1 fruit fly cellular context compared by ENCODE assay signal in the genomic region with DNA sequence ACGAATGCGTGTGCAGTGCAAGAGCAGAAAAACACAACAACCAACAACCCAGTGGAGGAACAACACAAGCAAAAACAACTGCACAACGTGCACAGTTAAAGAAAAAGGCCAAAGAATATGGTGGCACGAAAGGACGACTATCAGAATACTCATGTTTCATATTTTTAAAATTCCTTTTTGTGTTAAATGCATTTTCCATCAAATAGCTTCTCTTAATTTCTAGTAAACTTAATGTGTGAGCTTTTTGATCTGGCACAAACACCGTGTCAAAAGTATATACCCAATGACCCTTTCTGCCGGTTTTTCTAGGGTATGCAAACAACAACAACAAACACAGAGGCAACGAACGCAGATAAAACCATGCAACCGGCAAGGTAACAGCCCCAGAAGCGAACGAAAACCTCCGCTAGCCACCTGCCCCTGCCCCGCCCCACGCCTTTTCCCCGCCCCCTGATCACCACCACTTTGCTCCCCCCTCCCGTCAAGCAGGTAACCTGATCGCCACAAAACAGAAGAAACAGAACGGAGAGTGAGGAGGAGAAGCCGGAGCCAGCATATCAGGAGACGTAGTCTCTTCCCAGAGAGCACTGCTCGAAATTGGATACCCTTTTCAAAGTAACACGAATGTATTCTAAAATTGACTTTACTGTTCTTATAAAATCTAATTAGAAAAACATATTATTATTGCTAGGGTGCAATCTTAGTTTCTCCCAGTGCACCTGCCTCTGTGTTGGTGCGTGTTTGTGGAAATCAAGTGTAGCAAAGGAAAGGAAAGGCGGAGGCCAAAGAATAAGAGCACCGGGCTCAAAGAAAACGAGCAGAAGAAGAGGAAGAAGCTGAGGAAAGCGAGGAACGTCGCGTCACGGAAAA.
A peak's percentile ranks its signal among the peaks of the same experiment; 100 is the strongest.
TF ChIP-seq lines count a peak whose summit lies in the region.

No protein-coding gene starts in this region.

TF ChIP-seq in whole organism, embryonic, 481 proteins besides CTCF, POLR2A, EP300 and RAD21 (continued from another document and continues in another):
- TF ChIP-seq chinmo (GFP tag; IDR thresholded peaks at IDR 0.05; lab: Robert Waterston, UW; ENCODE audit: partially characterized antibody), result no peak
- peak; percentile 81 for TF ChIP-seq tx (GFP tag; optimal IDR thresholded peaks at IDR 0.05; lab: Kevin White, UChicago)
- peak; percentile 64 for TF ChIP-seq CG2199 (GFP tag; IDR thresholded peaks at IDR 0.05; lab: Robert Waterston, UW)
- 0 out of 2 replicates have a peak, but pooled peaks have one; percentile 2 for TF ChIP-seq Dref (GFP tag; IDR thresholded peaks at IDR 0.05; lab: Robert Waterston, UW)
- TF ChIP-seq schlank (tag; optimal IDR thresholded peaks at IDR 0.05; lab: Kevin White, UChicago), result no peak
- TF ChIP-seq Six4 (GFP tag; optimal IDR thresholded peaks at IDR 0.05; lab: Kevin White, UChicago), result peak; percentile 54
- peak; percentile 94 for TF ChIP-seq CG5245 (GFP tag; optimal IDR thresholded peaks at IDR 0.05; lab: Kevin White, UChicago)
- peak; percentile 72 for TF ChIP-seq CG13624 (GFP tag; optimal IDR thresholded peaks at IDR 0.05; lab: Kevin White, UChicago)
- peak; percentile 95 for TF ChIP-seq Atf-2 (GFP tag; optimal IDR thresholded peaks at IDR 0.05; lab: Kevin White, UChicago)
- peak; percentile 87 for TF ChIP-seq CG12659 (GFP tag; optimal IDR thresholded peaks at IDR 0.05; lab: Kevin White, UChicago)
- no peak for TF ChIP-seq Adf1 (GFP tag; IDR thresholded peaks at IDR 0.05; lab: Robert Waterston, UW)
- peak; percentile 52 for TF ChIP-seq Myb (GFP tag; optimal IDR thresholded peaks at IDR 0.05; lab: Kevin White, UChicago)
- peak; percentile 79 for TF ChIP-seq CG10565 (GFP tag; optimal IDR thresholded peaks at IDR 0.05; lab: Kevin White, UChicago)
- no peak for TF ChIP-seq CG2120 (GFP tag; optimal IDR thresholded peaks at IDR 0.05; lab: Kevin White, UChicago)
- no peak for TF ChIP-seq CG6854 (GFP tag; optimal IDR thresholded peaks at IDR 0.05; lab: Kevin White, UChicago)
- TF ChIP-seq CG10431 (GFP tag; optimal IDR thresholded peaks at IDR 0.05; lab: Kevin White, UChicago), result peak; percentile 81
- TF ChIP-seq CG10654 (GFP tag; optimal IDR thresholded peaks at IDR 0.05; lab: Kevin White, UChicago), result peak; percentile 59
- TF ChIP-seq CG4854 (GFP tag; optimal IDR thresholded peaks at IDR 0.05; lab: Kevin White, UChicago), result peak; percentile 67
- peak; percentile 72 for TF ChIP-seq CG43689 (GFP tag; IDR thresholded peaks at IDR 0.05; lab: Robert Waterston, UW)
- peak; percentile 86 for TF ChIP-seq CG4707 (GFP tag; optimal IDR thresholded peaks at IDR 0.05; lab: Kevin White, UChicago)
- TF ChIP-seq fd3F (GFP tag; optimal IDR thresholded peaks at IDR 0.05; lab: Kevin White, UChicago), result no peak
- peak; percentile 31 for TF ChIP-seq CG9797 (GFP tag; optimal IDR thresholded peaks at IDR 0.05; lab: Kevin White, UChicago)
- no peak for TF ChIP-seq ftz-f1 (GFP tag; optimal IDR thresholded peaks at IDR 0.05; lab: Kevin White, UChicago)
- TF ChIP-seq kay (GFP tag; optimal IDR thresholded peaks at IDR 0.05; lab: Kevin White, UChicago), result peak; percentile 49
- TF ChIP-seq CG17912 (GFP tag; optimal IDR thresholded peaks at IDR 0.05; lab: Kevin White, UChicago), result no peak
- peak; percentile 86 for TF ChIP-seq CG11504 (tag; optimal IDR thresholded peaks at IDR 0.05; lab: Kevin White, UChicago)
- TF ChIP-seq CG8290 (GFP tag; optimal IDR thresholded peaks at IDR 0.05; lab: Kevin White, UChicago), result peak; percentile 90
- TF ChIP-seq CG8290 (tag; optimal IDR thresholded peaks at IDR 0.05; lab: Kevin White, UChicago), result peak; percentile 69 to 79
- TF ChIP-seq CG6654 (GFP tag; optimal IDR thresholded peaks at IDR 0.05; lab: Kevin White, UChicago), result peak; percentile 82
- TF ChIP-seq CG11398 (GFP tag; optimal IDR thresholded peaks at IDR 0.05; lab: Kevin White, UChicago), result peak; percentile 91
- peak; percentile 59 for TF ChIP-seq sima (GFP tag; optimal IDR thresholded peaks at IDR 0.05; lab: Kevin White, UChicago)
- TF ChIP-seq Mrtf (GFP tag; IDR thresholded peaks at IDR 0.05; lab: Robert Waterston, UW), result peak; percentile 85
- peak; percentile 50 for TF ChIP-seq CG9215 (GFP tag; IDR thresholded peaks at IDR 0.05; lab: Robert Waterston, UW)
- no peak for TF ChIP-seq CG9932 (GFP tag; IDR thresholded peaks at IDR 0.05; lab: Robert Waterston, UW)
- TF ChIP-seq CG3281 (GFP tag; optimal IDR thresholded peaks at IDR 0.05; lab: Kevin White, UChicago), result no peak
- TF ChIP-seq NFAT (GFP tag; IDR thresholded peaks at IDR 0.05; lab: Robert Waterston, UW), result peak; percentile 59; the same call in 1 of the 2 replicates
- TF ChIP-seq ap (GFP tag; IDR thresholded peaks at IDR 0.05; lab: Robert Waterston, UW), result peak; percentile 93
- no peak for TF ChIP-seq Hmr (GFP tag; optimal IDR thresholded peaks at IDR 0.05; lab: Kevin White, UChicago)
- peak; percentile 90 for TF ChIP-seq lmd (GFP tag; IDR thresholded peaks at IDR 0.05; lab: Robert Waterston, UW)
- TF ChIP-seq en (GFP tag; optimal IDR thresholded peaks at IDR 0.05; lab: Kevin White, UChicago), result peak; percentile 85
- peak; percentile 85 for TF ChIP-seq Ada2b (GFP tag; IDR thresholded peaks at IDR 0.05; lab: Robert Waterston, UW)
- peak; percentile 75 for TF ChIP-seq CG12155 (GFP tag; optimal IDR thresholded peaks at IDR 0.05; lab: Kevin White, UChicago)
- TF ChIP-seq phol (tag; optimal IDR thresholded peaks at IDR 0.05; lab: Kevin White, UChicago), result peak; percentile 93
- peak; percentile 81 for TF ChIP-seq bab2 (GFP tag; optimal IDR thresholded peaks at IDR 0.05; lab: Kevin White, UChicago)
- TF ChIP-seq CG2129 (GFP tag; IDR thresholded peaks at IDR 0.05; lab: Robert Waterston, UW; ENCODE audit: partially characterized antibody), result no peak
- TF ChIP-seq CG13894 (tag; optimal IDR thresholded peaks at IDR 0.05; lab: Kevin White, UChicago), result no peak
- TF ChIP-seq CG15073 (GFP tag; optimal IDR thresholded peaks at IDR 0.05; lab: Kevin White, UChicago), result peak; percentile 69
- no peak for TF ChIP-seq emc (GFP tag; optimal IDR thresholded peaks at IDR 0.05; lab: Kevin White, UChicago)
- peak; percentile 77 for TF ChIP-seq sr (GFP tag; IDR thresholded peaks at IDR 0.05; lab: Robert Waterston, UW)
- TF ChIP-seq Oaz (GFP tag; IDR thresholded peaks at IDR 0.05; lab: Robert Waterston, UW), result peak; percentile 41
- TF ChIP-seq CG13775 (GFP tag; optimal IDR thresholded peaks at IDR 0.05; lab: Kevin White, UChicago), result peak; percentile 93
- peak; percentile 87 for TF ChIP-seq CG30403 (GFP tag; optimal IDR thresholded peaks at IDR 0.05; lab: Kevin White, UChicago)
- peak; percentile 92 for TF ChIP-seq NC2α (GFP tag; optimal IDR thresholded peaks at IDR 0.05; lab: Kevin White, UChicago)
- no peak for TF ChIP-seq CG3838 (GFP tag; optimal IDR thresholded peaks at IDR 0.05; lab: Kevin White, UChicago)
- TF ChIP-seq Med (GFP tag; lab: Kevin White, UChicago), result peak; percentile 98
- no peak for TF ChIP-seq Hr39 (optimal IDR thresholded peaks at IDR 0.05; lab: Kevin White, UChicago)
- peak; percentile 65 for TF ChIP-seq salm (tag; optimal IDR thresholded peaks at IDR 0.05; lab: Kevin White, UChicago)
- TF ChIP-seq nau (GFP tag; optimal IDR thresholded peaks at IDR 0.05; lab: Kevin White, UChicago), result peak; percentile 75
- TF ChIP-seq trh (GFP tag; optimal IDR thresholded peaks at IDR 0.05; lab: Kevin White, UChicago), result peak; percentile 82
- peak; percentile 99 for TF ChIP-seq Ets65A (GFP tag; lab: Kevin White, UChicago)
- TF ChIP-seq bowl (GFP tag; IDR thresholded peaks at IDR 0.05; lab: Robert Waterston, UW), result peak; percentile 82
- peak; percentile 96 to 98 for TF ChIP-seq chif (GFP tag; optimal IDR thresholded peaks at IDR 0.05; lab: Kevin White, UChicago)
- TF ChIP-seq dm (GFP tag; optimal IDR thresholded peaks at IDR 0.05; lab: Kevin White, UChicago), result peak; percentile 85
- TF ChIP-seq fd64A (GFP tag; optimal IDR thresholded peaks at IDR 0.05; lab: Kevin White, UChicago), result peak; percentile 85
- TF ChIP-seq fd96Cb (tag; optimal IDR thresholded peaks at IDR 0.05; lab: Kevin White, UChicago), result peak; percentile 93
- TF ChIP-seq CG4328 (GFP tag; optimal IDR thresholded peaks at IDR 0.05; lab: Kevin White, UChicago), result peak; percentile 32
- peak; percentile 93 for TF ChIP-seq Antp (GFP tag; optimal IDR thresholded peaks at IDR 0.05; lab: Kevin White, UChicago)
- TF ChIP-seq CG2678 (tag; optimal IDR thresholded peaks at IDR 0.05; lab: Kevin White, UChicago), result peak; percentile 82
- peak; percentile 37; the same call in 1 of the 2 replicates for TF ChIP-seq CG3847 (GFP tag; IDR thresholded peaks at IDR 0.05; lab: Robert Waterston, UW)
- peak; percentile 82 for TF ChIP-seq Dad (GFP tag; optimal IDR thresholded peaks at IDR 0.05; lab: Kevin White, UChicago)
- TF ChIP-seq Optix (GFP tag; IDR thresholded peaks at IDR 0.05; lab: Robert Waterston, UW), result peak; percentile 96
- no peak for TF ChIP-seq CG13296 (GFP tag; optimal IDR thresholded peaks at IDR 0.05; lab: Kevin White, UChicago)
- peak; percentile 93 for TF ChIP-seq zen (tag; optimal IDR thresholded peaks at IDR 0.05; lab: Kevin White, UChicago)
- peak; percentile 63 for TF ChIP-seq HLH54F (GFP tag; optimal IDR thresholded peaks at IDR 0.05; lab: Kevin White, UChicago)
- peak; percentile 90 for TF ChIP-seq CG12219 (GFP tag; optimal IDR thresholded peaks at IDR 0.05; lab: Kevin White, UChicago)
- TF ChIP-seq CG15011 (GFP tag; optimal IDR thresholded peaks at IDR 0.05; lab: Kevin White, UChicago), result peak; percentile 69
- peak; percentile 99 for TF ChIP-seq crol (GFP tag; IDR thresholded peaks at IDR 0.05; lab: Robert Waterston, UW)
- peak; percentile 89 for TF ChIP-seq nom (GFP tag; optimal IDR thresholded peaks at IDR 0.05; lab: Kevin White, UChicago)
- TF ChIP-seq Stat92E (GFP tag; optimal IDR thresholded peaks at IDR 0.05; lab: Kevin White, UChicago), result peak in 1 of 3 experiments; percentile 90
- peak; percentile 59 for TF ChIP-seq ro (GFP tag; IDR thresholded peaks at IDR 0.05; lab: Robert Waterston, UW)
- no peak for TF ChIP-seq CG15514 (GFP tag; optimal IDR thresholded peaks at IDR 0.05; lab: Kevin White, UChicago)
- TF ChIP-seq Neu2 (GFP tag; optimal IDR thresholded peaks at IDR 0.05; lab: Kevin White, UChicago; ENCODE audit: borderline replicate concordance), result peak; percentile 56
- peak; percentile 91 for TF ChIP-seq CG3726 (GFP tag; IDR thresholded peaks at IDR 0.05; lab: Robert Waterston, UW)
- TF ChIP-seq sug (tag; optimal IDR thresholded peaks at IDR 0.05; lab: Kevin White, UChicago), result no peak
- peak; percentile 75 for TF ChIP-seq CG6813 (GFP tag; optimal IDR thresholded peaks at IDR 0.05; lab: Kevin White, UChicago)
- peak; percentile 34 for TF ChIP-seq sob (GFP tag; IDR thresholded peaks at IDR 0.05; lab: Robert Waterston, UW)
- TF ChIP-seq CG5180 (GFP tag; optimal IDR thresholded peaks at IDR 0.05; lab: Kevin White, UChicago), result peak; percentile 16
- peak; percentile 73 for TF ChIP-seq MTF-1 (GFP tag; optimal IDR thresholded peaks at IDR 0.05; lab: Kevin White, UChicago; ENCODE audit: borderline replicate concordance)
- TF ChIP-seq Nf-YB (GFP tag; optimal IDR thresholded peaks at IDR 0.05; lab: Kevin White, UChicago), result peak; percentile 77
- TF ChIP-seq run (tag; optimal IDR thresholded peaks at IDR 0.05; lab: Kevin White, UChicago), result peak; percentile 54
- peak; percentile 97 for TF ChIP-seq CG9727 (GFP tag; optimal IDR thresholded peaks at IDR 0.05; lab: Kevin White, UChicago)
- TF ChIP-seq ssp (GFP tag; IDR thresholded peaks at IDR 0.05; lab: Robert Waterston, UW), result peak; percentile 77
- TF ChIP-seq eve (GFP tag; optimal IDR thresholded peaks at IDR 0.05; lab: Kevin White, UChicago), result peak; percentile 92 to 96
- peak; percentile 93 for TF ChIP-seq gem (tag; optimal IDR thresholded peaks at IDR 0.05; lab: Kevin White, UChicago)
- TF ChIP-seq knrl (GFP tag; IDR thresholded peaks at IDR 0.05; lab: Robert Waterston, UW; ENCODE audit: partially characterized antibody), result no peak
- TF ChIP-seq CG18764 (GFP tag; optimal IDR thresholded peaks at IDR 0.05; lab: Kevin White, UChicago), result peak; percentile 74
- TF ChIP-seq ash1 (GFP tag; optimal IDR thresholded peaks at IDR 0.05; lab: Kevin White, UChicago), result no peak
- peak; percentile 92 for TF ChIP-seq twi (tag; optimal IDR thresholded peaks at IDR 0.05; lab: Kevin White, UChicago)
- peak; percentile 87 for TF ChIP-seq ERR (GFP tag; optimal IDR thresholded peaks at IDR 0.05; lab: Kevin White, UChicago)
- TF ChIP-seq CG12391 (tag; optimal IDR thresholded peaks at IDR 0.05; lab: Kevin White, UChicago), result peak; percentile 92
- peak; percentile 72; the same call in 1 of the 2 replicates for TF ChIP-seq E2f2 (GFP tag; IDR thresholded peaks at IDR 0.05; lab: Robert Waterston, UW)
- TF ChIP-seq Max (GFP tag; optimal IDR thresholded peaks at IDR 0.05; lab: Kevin White, UChicago), result peak; percentile 69
- TF ChIP-seq sc (optimal IDR thresholded peaks at IDR 0.05; lab: Kevin White, UChicago), result no peak
- TF ChIP-seq sc (GFP tag; optimal IDR thresholded peaks at IDR 0.05; lab: Kevin White, UChicago), result peak; percentile 97
- TF ChIP-seq CG12104 (GFP tag; optimal IDR thresholded peaks at IDR 0.05; lab: Kevin White, UChicago), result peak; percentile 69
- peak; percentile 92 for TF ChIP-seq Abd-B (GFP tag; optimal IDR thresholded peaks at IDR 0.05; lab: Kevin White, UChicago)
- TF ChIP-seq CG17568 (GFP tag; optimal IDR thresholded peaks at IDR 0.05; lab: Kevin White, UChicago), result peak; percentile 66
- peak; percentile 94 for TF ChIP-seq ac (GFP tag; optimal IDR thresholded peaks at IDR 0.05; lab: Kevin White, UChicago)
- TF ChIP-seq TFAM (GFP tag; optimal IDR thresholded peaks at IDR 0.05; lab: Kevin White, UChicago), result peak; percentile 73
- TF ChIP-seq danr (GFP tag; IDR thresholded peaks at IDR 0.05; lab: Robert Waterston, UW), result peak; percentile 79
- peak; percentile 46 for TF ChIP-seq Hmx (GFP tag; optimal IDR thresholded peaks at IDR 0.05; lab: Kevin White, UChicago)
- TF ChIP-seq CG9876 (GFP tag; optimal IDR thresholded peaks at IDR 0.05; lab: Kevin White, UChicago), result peak; percentile 78
- TF ChIP-seq odd (GFP tag; optimal IDR thresholded peaks at IDR 0.05; lab: Kevin White, UChicago), result peak; percentile 76
- TF ChIP-seq maf-S (GFP tag; optimal IDR thresholded peaks at IDR 0.05; lab: Kevin White, UChicago), result peak; percentile 78
- TF ChIP-seq CG31365 (tag; optimal IDR thresholded peaks at IDR 0.05; lab: Kevin White, UChicago), result peak; percentile 48
- peak; percentile 58 for TF ChIP-seq Ets97D (GFP tag; optimal IDR thresholded peaks at IDR 0.05; lab: Kevin White, UChicago)
- no peak for TF ChIP-seq Dek (tag; optimal IDR thresholded peaks at IDR 0.05; lab: Kevin White, UChicago)
- peak; percentile 88 for TF ChIP-seq tio (GFP tag; optimal IDR thresholded peaks at IDR 0.05; lab: Kevin White, UChicago)
- peak; percentile 88 for TF ChIP-seq pb (GFP tag; optimal IDR thresholded peaks at IDR 0.05; lab: Kevin White, UChicago)
- peak; percentile 14 for TF ChIP-seq kah (GFP tag; optimal IDR thresholded peaks at IDR 0.05; lab: Kevin White, UChicago)
- peak; percentile 81 for TF ChIP-seq ems (GFP tag; optimal IDR thresholded peaks at IDR 0.05; lab: Kevin White, UChicago)
